Worm (Caenorhabditis elegans) whole organism, L2 larva: Measurements from ENCODE around the gene B0403.5.

ENCODE experiments used
- ZK546.5 ChIP-seq: sonication (generic microtip); optimal IDR thresholded peaks from 2 replicates; lab custom pipeline; 2017; ENCODE audit warnings: missing biosample characterization, missing genetic modification characterization
- ama-1 ChIP-seq: fragments of 150-350 bp; optimal IDR thresholded peaks from 2 replicates; lab custom pipeline; 2018; ENCODE audit warnings: inconsistent platforms
- fos-1 ChIP-seq: fragments of 150-350 bp; optimal IDR thresholded peaks from 2 replicates; lab custom pipeline; 2014; ENCODE audit warnings: missing biosample characterization, missing genetic modification characterization
- mab-5 ChIP-seq: fragments of 150-350 bp; optimal IDR thresholded peaks from 2 replicates; lab custom pipeline; 2014; ENCODE audit warnings: missing biosample characterization, missing genetic modification characterization
- nhr-11 ChIP-seq: fragments of 150-350 bp; optimal IDR thresholded peaks from 2 replicates; lab custom pipeline; 2014; ENCODE audit warnings: missing biosample characterization, missing genetic modification characterization
- nhr-12 ChIP-seq: fragments of 150-350 bp; optimal IDR thresholded peaks from 2 replicates; lab custom pipeline; 2014; ENCODE audit warnings: missing biosample characterization, missing genetic modification characterization
- nhr-23 ChIP-seq: fragments of 150-350 bp; optimal IDR thresholded peaks from 2 replicates; lab custom pipeline; 2014; ENCODE audit warnings: missing biosample characterization, missing genetic modification reagents, missing genetic modification characterization
- nhr-25 ChIP-seq: fragments of 150-350 bp; sonication (generic microtip); optimal IDR thresholded peaks from 3 replicates; lab custom pipeline; 2014; ENCODE audit warnings: missing biosample characterization, missing genetic modification characterization
- nhr-77 ChIP-seq: fragments of 150-350 bp; optimal IDR thresholded peaks from 2 replicates; lab custom pipeline; 2014; ENCODE audit warnings: missing biosample characterization, missing genetic modification characterization
- unc-62 ChIP-seq: fragments of 150-350 bp; optimal IDR thresholded peaks from 2 replicates; lab custom pipeline; 2014; ENCODE audit warnings: missing biosample characterization, missing genetic modification reagents, missing genetic modification characterization
- ztf-11 ChIP-seq: sonication (generic microtip); optimal IDR thresholded peaks from 2 replicates; lab custom pipeline; 2017; ENCODE audit warnings: missing biosample characterization, missing genetic modification characterization
- ztf-4 ChIP-seq: fragments of 150-350 bp; optimal IDR thresholded peaks from 2 replicates; lab custom pipeline; 2014; ENCODE audit warnings: missing biosample characterization, missing genetic modification characterization

- TF ChIP-seq ama-1 (lab: Kevin White, UChicago) (no peak), ztf-4 (tag; lab: Kevin White, UChicago) (no peak), ztf-11 (tag; lab: Kevin White, UChicago) (no peak), nhr-77 (tag; lab: Kevin White, UChicago) (no peak), fos-1 (no peak), nhr-23 (tag; lab: Kevin White, UChicago) (no peak), mab-5 (tag; lab: Kevin White, UChicago) (no peak), ZK546.5 (tag; lab: Kevin White, UChicago) (no peak), nhr-25 (no peak), nhr-12 (no peak), nhr-11 (tag; lab: Kevin White, UChicago) (no peak), unc-62 (GFP tag; lab: Kevin White, UChicago) (no peak)
Observed at ce11 chrX:7101477-7101876, 44.0 kb downstream of the B0403.5 start, which contains the start of gene C36B7.3.
